Worm (Caenorhabditis elegans) whole organism, early embryonic: ENCODE data around the gene K11G9.5.

Experiments
- B0310.2 ChIP-seq: sonication (generic microtip); optimal IDR thresholded peaks from 2 replicates; lab custom pipeline; 2016; ENCODE audit warnings: mild to moderate bottlenecking, missing genetic modification characterization, missing compliant biosample characterization
- F13C5.2 ChIP-seq: sonication (generic microtip); optimal IDR thresholded peaks from 2 replicates; lab custom pipeline; 2017; ENCODE audit warnings: mild to moderate bottlenecking, missing genetic modification characterization, inconsistent platforms, missing compliant biosample characterization
- ama-1 ChIP-seq: fragments of 150-350 bp; optimal IDR thresholded peaks from 2 replicates; lab custom pipeline; 2014
- ceh-13 ChIP-seq: fragments of 200-800 bp; sonication (Bioruptor generic); optimal IDR thresholded peaks from 2 replicates; lab custom pipeline; 2018; ENCODE audit warnings: mild to moderate bottlenecking, missing genetic modification characterization, missing compliant biosample characterization
- ceh-36 ChIP-seq: sonication (generic microtip); optimal IDR thresholded peaks from 2 replicates; lab custom pipeline; 2016; ENCODE audit warnings: missing genetic modification characterization, inconsistent platforms, missing compliant biosample characterization
- ets-7 ChIP-seq: sonication (generic microtip); optimal IDR thresholded peaks from 2 replicates; lab custom pipeline; 2016; ENCODE audit warnings: missing genotype, missing genetic modification characterization, missing compliant biosample characterization
- flt-1 ChIP-seq: fragments of 200-800 bp; sonication (Bioruptor generic); IDR thresholded peaks from 2 replicates; pipeline ENCODE4 v1.3.6; 2022; ENCODE audit warnings: missing genetic modification characterization, missing compliant biosample characterization
- hmbx-1 ChIP-seq: sonication (generic microtip); optimal IDR thresholded peaks from 2 replicates; lab custom pipeline; 2016; ENCODE audit warnings: mild to moderate bottlenecking, missing genetic modification characterization, missing compliant biosample characterization
- hmg-4 ChIP-seq: fragments of 200-800 bp; sonication (Bioruptor generic); optimal IDR thresholded peaks from 2 replicates; lab custom pipeline; 2018; ENCODE audit warnings: mild to moderate bottlenecking, missing genetic modification characterization, missing compliant biosample characterization
- hnd-1 ChIP-seq: sonication (generic microtip); optimal IDR thresholded peaks from 2 replicates; lab custom pipeline; 2016; ENCODE audit warnings: missing genetic modification characterization, missing compliant biosample characterization
- pes-1 ChIP-seq: fragments of 200-800 bp; sonication (Bioruptor generic); IDR thresholded peaks from 2 replicates; pipeline ENCODE4 v1.3.6; 2022; ENCODE audit warnings: missing genetic modification reagents, missing genetic modification characterization, missing compliant biosample characterization
- scrt-1 ChIP-seq: fragments of 200-800 bp; sonication (Bioruptor generic); IDR thresholded peaks from 2 replicates; pipeline ENCODE4 v1.3.6; 2022; ENCODE audit warnings: missing genetic modification characterization, missing compliant biosample characterization
- sea-1 ChIP-seq: fragments of 200-800 bp; sonication (Bioruptor generic); conservative IDR thresholded peaks from 2 replicates; pipeline ENCODE4 v1.3.6; 2022; ENCODE audit warnings: missing genetic modification characterization, missing compliant biosample characterization

- TF ChIP-seq flt-1 (GFP tag; lab: Robert Waterston, UW) (no peak), B0310.2 (tag; lab: Kevin White, UChicago) (no peak), ceh-13 (no peak), pes-1 (no peak), ama-1 (lab: Kevin White, UChicago) (no peak), sea-1 (GFP tag; lab: Robert Waterston, UW) (no peak), hmg-4 (GFP tag; lab: Kevin White, UChicago) (no peak), F13C5.2 (tag; lab: Kevin White, UChicago) (no peak), scrt-1 (no peak), ceh-36 (tag; lab: Kevin White, UChicago) (no peak), hmbx-1 (tag; lab: Kevin White, UChicago) (no peak), hnd-1 (tag; lab: Kevin White, UChicago) (no peak), ets-7 (no peak)
Observed at ce11 chrV:6706771-6707170, 18.5 kb upstream of the K11G9.5 start, which contains the start of gene W02F12.4.
